Fruit fly (Drosophila melanogaster): ENCODE measurements around the gene Cpr78Cb.

dm6 chr3L:21284720-21285638, 9.3 kb upstream of the Cpr78Cb start:
- TF ChIP-seq dsx (GFP tag; optimal IDR thresholded peaks at IDR 0.05; ENCODE audit: poor library complexity, severe bottlenecking) (no peak), lz (GFP tag; optimal IDR thresholded peaks at IDR 0.05) (no peak), CG16779 (tag; optimal IDR thresholded peaks at IDR 0.05) (no peak), salr (GFP tag; optimal IDR thresholded peaks at IDR 0.05) (no peak), Hr39 (GFP tag; optimal IDR thresholded peaks at IDR 0.05) (no peak), CG6854 (GFP tag; optimal IDR thresholded peaks at IDR 0.05) (no peak), Ets21C (GFP tag; optimal IDR thresholded peaks at IDR 0.05) (no peak), CG6792 (GFP tag; optimal IDR thresholded peaks at IDR 0.05) (no peak), CG32006 (GFP tag; optimal IDR thresholded peaks at IDR 0.05) (no peak), Sox14 (GFP tag; optimal IDR thresholded peaks at IDR 0.05) (no peak), Met (GFP tag; optimal IDR thresholded peaks at IDR 0.05) (no peak), Eip75B (GFP tag; optimal IDR thresholded peaks at IDR 0.05) (no peak)
